Fruit fly (Drosophila melanogaster): ENCODE results near the gene CG6333.

DNA sequence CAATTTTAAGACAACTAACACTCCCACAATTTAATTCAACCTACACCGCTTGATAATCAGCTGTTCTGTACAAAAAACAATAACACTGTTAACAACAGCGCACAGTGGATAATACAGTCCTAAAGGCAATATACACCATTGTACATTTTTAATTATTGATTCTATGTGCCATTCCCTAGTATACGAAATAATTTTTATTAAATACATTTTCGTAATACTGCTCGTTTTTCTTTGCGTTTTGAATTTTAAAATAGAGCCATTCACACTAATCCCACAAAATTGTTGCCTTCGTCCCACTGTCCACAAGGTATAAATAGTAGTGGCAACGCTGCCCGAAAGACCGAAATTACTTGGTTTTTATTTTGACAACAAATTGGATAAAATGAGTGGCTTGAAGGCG is 52.5 kb downstream of the CG6333 start, which contains the start of the genes Coq4 and CG32176:
- no peak for TF ChIP-seq h (optimal IDR thresholded peaks at IDR 0.05)
- TF ChIP-seq insv (optimal IDR thresholded peaks at IDR 0.05) = no peak
